Worm (Caenorhabditis elegans) whole organism, late embryonic: ENCODE measurements around the gene F07C6.6.

Source experiments
- C08G9.2 ChIP-seq: sonication (generic microtip); optimal IDR thresholded peaks from 2 replicates; lab custom pipeline; 2016; ENCODE audit warnings: mild to moderate bottlenecking, missing genetic modification characterization, moderate library complexity, missing compliant biosample characterization
- K02D7.2 ChIP-seq: sonication (generic microtip); optimal IDR thresholded peaks from 2 replicates; lab custom pipeline; 2017; ENCODE audit warnings: mild to moderate bottlenecking, missing genetic modification characterization, missing compliant biosample characterization
- K09A11.1 ChIP-seq: sonication (generic microtip); optimal IDR thresholded peaks from 2 replicates; lab custom pipeline; 2017; ENCODE audit warnings: antibody characterized with exemption, mild to moderate bottlenecking, missing genetic modification characterization, missing compliant biosample characterization; ENCODE audit not compliant: insufficient read depth
- T23F11.4 ChIP-seq: fragments of 200-800 bp; sonication (Bioruptor generic); optimal IDR thresholded peaks from 2 replicates; lab custom pipeline; 2018; ENCODE audit warnings: mild to moderate bottlenecking, missing genetic modification characterization, missing compliant biosample characterization
- ama-1 ChIP-seq: fragments of 150-350 bp; optimal IDR thresholded peaks from 2 replicates; lab custom pipeline; 2014
- dmd-4 ChIP-seq: sonication (generic microtip); optimal IDR thresholded peaks from 2 replicates; lab custom pipeline; 2016; ENCODE audit warnings: borderline replicate concordance, missing genetic modification characterization, missing compliant biosample characterization
- eyg-1 ChIP-seq: sonication (generic microtip); optimal IDR thresholded peaks from 2 replicates; lab custom pipeline; 2016; ENCODE audit warnings: missing genotype, missing genetic modification characterization, missing compliant biosample characterization
- pag-3 ChIP-seq: sonication (generic microtip); optimal IDR thresholded peaks from 2 replicates; lab custom pipeline; 2016; ENCODE audit warnings: missing compliant biosample characterization, missing genetic modification characterization, borderline replicate concordance
- pha-2 ChIP-seq: sonication (generic microtip); optimal IDR thresholded peaks from 2 replicates; lab custom pipeline; 2017; ENCODE audit warnings: mild to moderate bottlenecking, missing genetic modification characterization, missing compliant biosample characterization
- pqm-1 ChIP-seq: sonication (generic microtip); optimal IDR thresholded peaks from 2 replicates; lab custom pipeline; 2016; ENCODE audit warnings: missing genetic modification characterization, missing compliant biosample characterization
- pros-1 ChIP-seq: fragments of 150-350 bp; optimal IDR thresholded peaks from 2 replicates; lab custom pipeline; 2014; ENCODE audit warnings: missing biosample characterization, missing genetic modification reagents, missing genetic modification characterization
- rnt-1 ChIP-seq: sonication (generic microtip); optimal IDR thresholded peaks from 2 replicates; lab custom pipeline; 2016; ENCODE audit warnings: missing genetic modification characterization, missing compliant biosample characterization
- sdc-2 ChIP-seq: sonication (generic microtip); optimal IDR thresholded peaks from 2 replicates; lab custom pipeline; 2016; ENCODE audit warnings: missing genotype, missing genetic modification characterization, missing compliant biosample characterization
- unc-55 ChIP-seq: sonication (generic microtip); optimal IDR thresholded peaks from 2 replicates; lab custom pipeline; 2017; ENCODE audit warnings: missing biosample characterization, missing genetic modification reagents, missing genetic modification characterization

DNA sequence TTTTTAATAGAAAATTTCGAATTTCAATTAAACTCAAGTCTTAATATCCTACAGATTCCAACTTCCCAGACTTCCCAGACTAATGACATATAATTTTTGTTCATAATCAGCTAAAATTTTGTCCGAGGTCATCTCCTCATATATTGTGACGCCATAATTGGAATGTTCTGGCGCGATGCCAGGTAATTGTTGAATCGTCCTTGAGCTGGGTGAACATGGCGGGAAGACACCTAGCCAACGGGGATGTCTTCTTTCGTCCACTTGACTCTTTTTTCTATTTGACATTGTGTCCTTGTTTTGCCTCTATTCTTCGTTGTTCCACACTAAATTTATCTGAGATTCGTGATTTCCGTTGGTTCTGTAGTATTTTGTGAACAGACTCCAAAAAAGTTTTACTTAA is 4.2 kb downstream of the F07C6.6 start:
- TF ChIP-seq K02D7.2, result no peak
- no peak for TF ChIP-seq rnt-1 (tag; lab: Kevin White, UChicago)
- no peak for TF ChIP-seq C08G9.2
- no peak for TF ChIP-seq pha-2 (tag; lab: Kevin White, UChicago)
- no peak for TF ChIP-seq T23F11.4 (GFP tag; lab: Kevin White, UChicago)
- no peak for TF ChIP-seq ama-1 (lab: Kevin White, UChicago)
- TF ChIP-seq pag-3 (tag; lab: Kevin White, UChicago), result no peak
- no peak for TF ChIP-seq pros-1 (tag; lab: Kevin White, UChicago)
- TF ChIP-seq dmd-4, result no peak
- TF ChIP-seq unc-55 (GFP tag; lab: Kevin White, UChicago), result no peak
- no peak for TF ChIP-seq pqm-1 (tag; lab: Kevin White, UChicago)
- no peak for TF ChIP-seq sdc-2 (tag; lab: Kevin White, UChicago)
- no peak for TF ChIP-seq eyg-1 (tag; lab: Kevin White, UChicago)
- TF ChIP-seq K09A11.1 (tag; lab: Kevin White, UChicago), result no peak
